Fruit fly (Drosophila melanogaster): ENCODE results near the gene Ppt1.

The Ppt1 gene

dm6 chrX:8694066-8694822, 4.2 kb upstream of the Ppt1 start:
- TF ChIP-seq CG17801 (GFP tag; optimal IDR thresholded peaks at IDR 0.05; ENCODE audit: partially characterized antibody): no peak

DNA sequence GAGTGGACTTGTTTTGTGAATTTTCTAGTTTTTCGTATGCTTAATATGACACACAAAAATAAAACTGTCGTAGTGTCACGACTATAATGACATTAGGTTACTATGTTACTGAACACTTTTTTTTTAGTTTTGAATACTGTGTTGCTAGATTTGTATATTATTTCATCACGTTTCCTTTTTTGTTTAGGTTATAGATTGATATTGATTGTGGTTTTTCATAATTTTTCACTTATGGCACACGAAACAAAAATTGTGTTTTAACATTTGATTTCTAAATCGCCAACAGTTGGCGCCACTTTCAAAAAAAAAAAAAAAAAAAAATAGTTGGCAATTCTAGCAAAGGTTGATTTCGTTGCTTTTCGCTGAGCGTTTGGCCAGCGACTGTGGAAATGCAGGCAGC, 3.5 kb upstream of the Ppt1 start, which contains the start of gene CG11294:
Gene CG11294 (minus strand): TSS at position 101 of the 400 bp plus-strand sequence.
- no peak for TF ChIP-seq CG17801 (GFP tag; optimal IDR thresholded peaks at IDR 0.05; ENCODE audit: partially characterized antibody)

- no peak for TF ChIP-seq CG17801 (GFP tag; optimal IDR thresholded peaks at IDR 0.05; ENCODE audit: partially characterized antibody)
Observed at dm6 chrX:8685394-8685793, 4.6 kb downstream of the Ppt1 start.

DNA sequence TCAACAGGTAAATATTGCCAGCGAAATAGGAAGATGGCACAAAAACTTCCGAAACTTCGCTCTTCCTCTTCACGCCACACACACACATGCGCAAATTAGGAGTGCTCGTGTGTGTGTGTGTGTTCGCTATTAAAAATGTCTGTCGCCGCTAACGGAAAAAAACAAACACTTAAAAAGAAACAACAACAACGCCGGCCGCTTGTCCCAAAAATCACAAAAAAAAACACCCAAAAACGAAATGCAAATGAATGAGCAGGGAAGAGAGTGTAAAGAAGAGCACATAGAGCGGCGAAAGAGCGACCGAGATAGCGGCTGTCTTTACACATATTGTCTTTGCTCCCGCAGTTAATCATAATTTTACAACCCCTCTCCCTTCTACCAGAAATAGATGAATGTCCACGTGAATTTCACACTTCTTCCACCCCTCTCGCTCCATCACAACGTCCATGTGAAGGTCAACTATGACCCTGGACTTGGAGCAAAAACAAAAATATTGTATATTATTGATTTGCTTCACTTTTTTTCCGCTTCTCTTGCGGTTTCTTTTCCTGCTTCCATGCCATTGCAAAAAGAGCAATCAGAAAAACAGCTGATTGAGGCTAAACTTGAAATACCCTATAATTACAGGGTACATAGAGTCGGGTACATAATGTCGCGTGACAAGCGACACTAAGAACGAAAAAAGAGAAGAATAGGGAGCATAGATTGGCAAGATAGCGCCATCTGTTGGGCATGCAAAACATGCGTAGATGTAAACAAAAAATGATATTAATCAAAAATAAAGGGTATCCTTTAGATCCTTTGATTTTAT, 8.0 kb downstream of the Ppt1 start:
- TF ChIP-seq CG17801 (GFP tag; optimal IDR thresholded peaks at IDR 0.05; ENCODE audit: partially characterized antibody): no peak

dm6 chrX:8681189-8681821, 8.7 kb downstream of the Ppt1 start, which contains the start of gene CAH3:
Gene CAH3 (plus strand): TSS chrX:8681252.
- peak; percentile 97 for TF ChIP-seq CG17801 (GFP tag; optimal IDR thresholded peaks at IDR 0.05; ENCODE audit: partially characterized antibody)

- TF ChIP-seq CG17801 (GFP tag; optimal IDR thresholded peaks at IDR 0.05; ENCODE audit: partially characterized antibody): no peak
Observed at dm6 chrX:8677434-8677833, 12.6 kb downstream of the Ppt1 start.

DNA sequence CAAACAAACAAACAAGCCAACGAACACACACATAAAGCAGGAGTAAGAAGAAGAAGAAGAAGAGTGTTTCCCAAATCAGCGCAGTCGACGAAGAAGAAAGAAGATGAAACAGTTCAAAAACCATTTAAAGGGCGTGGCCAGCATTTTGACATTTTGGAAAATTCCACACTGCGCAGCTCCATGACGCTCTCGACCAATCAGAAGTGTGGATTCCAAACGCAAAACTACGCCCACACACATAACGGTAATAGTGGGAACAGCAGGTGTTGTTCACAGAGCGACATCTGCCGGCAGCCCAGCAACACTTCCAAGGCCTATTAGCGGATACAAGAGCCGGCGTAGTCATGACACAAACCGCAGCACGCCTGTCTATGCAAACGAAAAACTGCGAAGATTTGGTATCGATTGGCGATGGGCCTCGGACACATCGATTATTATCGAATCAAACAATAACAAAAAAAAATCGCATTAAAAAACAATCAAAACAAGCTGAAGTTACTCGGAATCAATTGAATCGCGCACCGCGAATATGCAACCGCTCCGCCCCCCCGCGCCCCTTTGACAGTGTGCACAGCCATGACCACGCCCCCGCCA, 13.3 kb downstream of the Ppt1 start, which contains the start of gene Rubicon:
Gene Rubicon (plus strand): TSS at position 433 of the 594 bp plus-strand sequence.
- TF ChIP-seq CG17801 (GFP tag; optimal IDR thresholded peaks at IDR 0.05; ENCODE audit: partially characterized antibody): peak; percentile 87

- TF ChIP-seq CG17801 (GFP tag; optimal IDR thresholded peaks at IDR 0.05; ENCODE audit: partially characterized antibody): no peak
Observed at dm6 chrX:8671348-8672298, 18.4 kb downstream of the Ppt1 start.

dm6 chrX:8669434-8669833, 20.6 kb downstream of the Ppt1 start:
- no peak for TF ChIP-seq CG17801 (GFP tag; optimal IDR thresholded peaks at IDR 0.05; ENCODE audit: partially characterized antibody)

DNA sequence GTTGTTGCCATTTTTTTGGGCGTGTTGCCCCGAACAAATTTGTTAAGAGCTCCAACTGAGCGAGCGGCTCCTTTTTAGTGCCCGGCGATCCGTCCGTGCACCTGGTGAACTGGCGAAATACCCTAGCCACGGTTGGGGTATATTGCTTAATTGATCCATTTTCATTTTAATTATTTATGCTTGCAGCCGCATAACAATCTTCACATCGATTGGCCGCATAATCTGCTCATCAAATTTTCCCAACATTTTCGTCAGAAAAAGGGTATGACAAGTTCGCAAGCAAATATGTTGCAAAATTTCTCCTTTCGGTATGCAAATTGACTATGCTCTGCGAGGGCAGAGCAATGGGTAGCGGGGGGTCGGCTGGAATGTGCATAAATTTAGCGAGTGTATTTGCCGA, 22.3 kb downstream of the Ppt1 start:
- no peak for TF ChIP-seq CG17801 (GFP tag; optimal IDR thresholded peaks at IDR 0.05; ENCODE audit: partially characterized antibody)

- no peak for TF ChIP-seq CG17801 (GFP tag; optimal IDR thresholded peaks at IDR 0.05; ENCODE audit: partially characterized antibody)
Observed at dm6 chrX:8667070-8667469, 23.0 kb downstream of the Ppt1 start.

dm6 chrX:8665576-8666297, 24.3 kb downstream of the Ppt1 start:
- TF ChIP-seq CG17801 (GFP tag; optimal IDR thresholded peaks at IDR 0.05; ENCODE audit: partially characterized antibody): no peak

dm6 chrX:8663795-8664194, 26.2 kb downstream of the Ppt1 start:
- no peak for TF ChIP-seq CG17801 (GFP tag; optimal IDR thresholded peaks at IDR 0.05; ENCODE audit: partially characterized antibody)

Data from ovary, adult (tissue).